Fruit fly (Drosophila melanogaster) Kc167 (cell line): Measurements from ENCODE around the gene Patr-1.

Experiments
- Myc ChIP-seq: fragments of >200 bp; optimal IDR thresholded peaks from 2 replicates; lab custom pipeline; 2017; ENCODE audit warnings: missing external identifiers
- Sin3A ChIP-seq: fragments of >200 bp; optimal IDR thresholded peaks from 2 replicates; lab custom pipeline; 2018; ENCODE audit warnings: missing external identifiers
- h ChIP-seq: fragments of >200 bp; optimal IDR thresholded peaks from 3 replicates; lab custom pipeline; 2018; ENCODE audit warnings: missing external identifiers
- insv ChIP-seq: fragments of >200 bp; optimal IDR thresholded peaks from 3 replicates; lab custom pipeline; 2018; ENCODE audit warnings: missing external identifiers
- psq ChIP-seq: fragments of >200 bp; optimal IDR thresholded peaks from 2 replicates; lab custom pipeline; 2017; ENCODE audit warnings: missing external identifiers
- ttk ChIP-seq: sonication (Bioruptor generic); optimal IDR thresholded peaks from 2 replicates; lab custom pipeline; 2017; ENCODE audit warnings: missing external identifiers

Gene Patr-1

dm6 chr3R:17085029-17085807 lies 41.9 kb downstream of the Patr-1 start, which contains the start of gene GckIII:
GckIII (plus strand) TSS chr3R:17085513.
- TF ChIP-seq h (lab: Kevin White, UChicago) (no peak), Myc (lab: Kevin White, UChicago) (no peak), ttk (no peak), psq (lab: Kevin White, UChicago) (no peak)

- TF ChIP-seq h (lab: Kevin White, UChicago), result no peak
- TF ChIP-seq ttk, result no peak
- TF ChIP-seq psq (lab: Kevin White, UChicago), result no peak
- no peak for TF ChIP-seq Myc (lab: Kevin White, UChicago)
- no peak for TF ChIP-seq Sin3A (lab: Kevin White, UChicago)
- TF ChIP-seq insv (lab: Kevin White, UChicago), result no peak
Measured at dm6 chr3R:17087977-17088618, 44.7 kb downstream of the Patr-1 start, which contains the start of gene cal1. cal1 (plus strand) TSS chr3R:17088280.
